Worm (Caenorhabditis elegans) whole organism, late embryonic: Measurements from ENCODE around the gene srw-119.

Source experiments
- C08G9.2 ChIP-seq: sonication (generic microtip); optimal IDR thresholded peaks from 2 replicates; lab custom pipeline; 2016; ENCODE audit warnings: mild to moderate bottlenecking, missing genetic modification characterization, moderate library complexity, missing compliant biosample characterization
- ama-1 ChIP-seq: fragments of 150-350 bp; optimal IDR thresholded peaks from 2 replicates; lab custom pipeline; 2014
- ceh-18 ChIP-seq: sonication (generic microtip); optimal IDR thresholded peaks from 2 replicates; lab custom pipeline; 2016; ENCODE audit warnings: missing genetic modification characterization, missing compliant biosample characterization
- ceh-19 ChIP-seq: fragments of 200-800 bp; sonication (Bioruptor generic); optimal IDR thresholded peaks from 2 replicates; lab custom pipeline; 2018; ENCODE audit warnings: mild to moderate bottlenecking, missing genetic modification characterization, missing compliant biosample characterization
- che-1 ChIP-seq: sonication (generic microtip); optimal IDR thresholded peaks from 2 replicates; lab custom pipeline; 2016; ENCODE audit warnings: mild to moderate bottlenecking, missing genetic modification characterization, missing compliant biosample characterization
- hlh-15 ChIP-seq: sonication (generic microtip); optimal IDR thresholded peaks from 2 replicates; lab custom pipeline; 2016; ENCODE audit warnings: missing genetic modification characterization, missing compliant biosample characterization
- madf-2 ChIP-seq: sonication (generic microtip); optimal IDR thresholded peaks from 2 replicates; lab custom pipeline; 2017; ENCODE audit warnings: missing genetic modification characterization, missing compliant biosample characterization
- nfya-1 ChIP-seq: sonication (generic microtip); optimal IDR thresholded peaks from 2 replicates; lab custom pipeline; 2017; ENCODE audit warnings: missing genetic modification characterization, mild to moderate bottlenecking, missing compliant biosample characterization, antibody characterized with exemption, moderate library complexity
- odd-2 ChIP-seq: sonication (generic microtip); optimal IDR thresholded peaks from 2 replicates; lab custom pipeline; 2017; ENCODE audit warnings: antibody characterized with exemption, mild to moderate bottlenecking, missing genetic modification characterization, missing compliant biosample characterization
- pha-4 ChIP-seq: fragments of 150-350 bp; optimal IDR thresholded peaks from 2 replicates; lab custom pipeline; 2018; ENCODE audit warnings: missing biosample characterization, missing genetic modification reagents, missing genetic modification characterization
- pqm-1 ChIP-seq: sonication (generic microtip); optimal IDR thresholded peaks from 2 replicates; lab custom pipeline; 2016; ENCODE audit warnings: missing genetic modification characterization, missing compliant biosample characterization
- sox-4 ChIP-seq: sonication (generic microtip); optimal IDR thresholded peaks from 2 replicates; lab custom pipeline; 2017; ENCODE audit warnings: mild to moderate bottlenecking, missing genetic modification characterization, inconsistent platforms, missing compliant biosample characterization
- unc-55 ChIP-seq: sonication (generic microtip); optimal IDR thresholded peaks from 2 replicates; lab custom pipeline; 2017; ENCODE audit warnings: missing biosample characterization, missing genetic modification reagents, missing genetic modification characterization
- ztf-16 ChIP-seq: sonication (generic microtip); optimal IDR thresholded peaks from 2 replicates; lab custom pipeline; 2017; ENCODE audit warnings: missing genetic modification characterization, missing compliant biosample characterization

- TF ChIP-seq ceh-19 (GFP tag; lab: Kevin White, UChicago): no peak
- TF ChIP-seq ztf-16: no peak
- TF ChIP-seq C08G9.2 (tag; lab: Kevin White, UChicago): no peak
- TF ChIP-seq sox-4: no peak
- no peak for TF ChIP-seq ceh-18
- no peak for TF ChIP-seq ama-1 (lab: Kevin White, UChicago)
- TF ChIP-seq pqm-1 (tag; lab: Kevin White, UChicago): no peak
- no peak for TF ChIP-seq hlh-15 (tag; lab: Kevin White, UChicago)
- no peak for TF ChIP-seq pha-4
- TF ChIP-seq che-1: no peak
- TF ChIP-seq unc-55 (GFP tag; lab: Kevin White, UChicago): no peak
- no peak for TF ChIP-seq madf-2 (tag; lab: Kevin White, UChicago)
- no peak for TF ChIP-seq odd-2 (tag; lab: Kevin White, UChicago)
- TF ChIP-seq nfya-1 (tag; lab: Kevin White, UChicago): no peak
Observed at ce11 chrV:2987407-2987806, 12.2 kb downstream of the srw-119 start, which contains the start of gene srh-85.
